Fruit fly (Drosophila melanogaster) whole organism, embryonic: Measurements from ENCODE around the gene CG31816.

Experiments used
- Ada2b ChIP-seq: fragments of 200-800 bp; sonication (Bioruptor generic); IDR thresholded peaks from 2 replicates; pipeline ENCODE4 v1.3.6; 2022; ENCODE audit warnings: missing biosample characterization, missing genetic modification characterization
- Antp ChIP-seq: fragments of 200-800 bp; sonication (Bioruptor generic); optimal IDR thresholded peaks from 3 replicates; lab custom pipeline; 2016; ENCODE audit warnings: missing biosample characterization, missing genetic modification characterization
- Asciz ChIP-seq: fragments of 200-800 bp; sonication (Bioruptor generic); optimal IDR thresholded peaks from 2 replicates; lab custom pipeline; 2017; ENCODE audit warnings: missing biosample characterization, mild to moderate bottlenecking, missing genetic modification characterization, missing genetic modification reagents
- CG10431 ChIP-seq: fragments of 200-800 bp; sonication (Bioruptor generic); optimal IDR thresholded peaks from 3 replicates; lab custom pipeline; 2018; ENCODE audit warnings: missing biosample characterization, mild to moderate bottlenecking, missing genetic modification characterization
- CG10654 ChIP-seq: fragments of 200-800 bp; sonication (Bioruptor generic); optimal IDR thresholded peaks from 2 replicates; lab custom pipeline; 2016; ENCODE audit warnings: missing biosample characterization, missing genetic modification characterization
- CG12236 ChIP-seq: fragments of 200-800 bp; sonication (Bioruptor generic); optimal IDR thresholded peaks from 2 replicates; lab custom pipeline; 2016; ENCODE audit warnings: missing biosample characterization, missing genetic modification characterization
- CG12391 ChIP-seq: fragments of 200-800 bp; sonication (Bioruptor generic); optimal IDR thresholded peaks from 3 replicates; lab custom pipeline; 2018; ENCODE audit warnings: missing biosample characterization, mild to moderate bottlenecking, missing genetic modification characterization, moderate library complexity
- CG13624 ChIP-seq: fragments of 200-800 bp; sonication (Bioruptor generic); optimal IDR thresholded peaks from 2 replicates; lab custom pipeline; 2016; ENCODE audit warnings: missing biosample characterization, missing genetic modification characterization
- CG15011 ChIP-seq: fragments of 200-800 bp; sonication (Bioruptor generic); optimal IDR thresholded peaks from 3 replicates; lab custom pipeline; 2018; ENCODE audit warnings: missing biosample characterization, mild to moderate bottlenecking, missing genetic modification characterization
- CG1603 ChIP-seq: fragments of 200-800 bp; sonication (Bioruptor generic); optimal IDR thresholded peaks from 2 replicates; lab custom pipeline; 2019; ENCODE audit warnings: missing biosample characterization, mild to moderate bottlenecking, missing genetic modification characterization, moderate library complexity
- CG16779 ChIP-seq: fragments of 200-800 bp; sonication (Bioruptor generic); IDR thresholded peaks from 2 replicates; pipeline ENCODE4 v1.3.6; 2022; ENCODE audit warnings: missing biosample characterization, missing genetic modification characterization
- CG17186 ChIP-seq: fragments of 200-800 bp; sonication (Bioruptor generic); optimal IDR thresholded peaks from 3 replicates; lab custom pipeline; 2017; ENCODE audit warnings: missing biosample characterization, missing genetic modification reagents, missing genetic modification characterization
- CG1832 ChIP-seq: fragments of 200-800 bp; sonication (Bioruptor generic); optimal IDR thresholded peaks from 2 replicates; lab custom pipeline; 2017; ENCODE audit warnings: missing biosample characterization, mild to moderate bottlenecking, missing genetic modification characterization, inconsistent platforms
- CG2199 ChIP-seq: fragments of 200-800 bp; sonication (Bioruptor generic); IDR thresholded peaks from 3 replicates; pipeline ENCODE4 v1.3.6; 2022; ENCODE audit warnings: missing biosample characterization, missing genetic modification characterization
- CG30020 ChIP-seq: fragments of 200-800 bp; optimal IDR thresholded peaks from 2 replicates; lab custom pipeline; 2019; ENCODE audit warnings: missing biosample characterization, mild to moderate bottlenecking, missing genetic modification characterization, moderate library complexity
- CG9727 ChIP-seq: fragments of 200-800 bp; sonication (Bioruptor generic); optimal IDR thresholded peaks from 3 replicates; lab custom pipeline; 2017; ENCODE audit warnings: missing biosample characterization, mild to moderate bottlenecking, missing genetic modification characterization
- CG9817 ChIP-seq: fragments of 200-800 bp; sonication (Bioruptor generic); optimal IDR thresholded peaks from 2 replicates; lab custom pipeline; 2018; ENCODE audit warnings: missing biosample characterization, mild to moderate bottlenecking, missing genetic modification characterization, moderate library complexity
- CkIIα-i1 ChIP-seq: fragments of 200-800 bp; sonication (Bioruptor generic); IDR thresholded peaks from 2 replicates; pipeline ENCODE4 v1.3.6; 2022; ENCODE audit warnings: missing biosample characterization, missing genetic modification characterization
- Drgx ChIP-seq: fragments of 200-800 bp; sonication (Bioruptor generic); IDR thresholded peaks from 2 replicates; pipeline ENCODE4 v1.3.6; 2022; ENCODE audit warnings: missing biosample characterization, missing genetic modification characterization
- GATAe ChIP-seq: fragments of 200-800 bp; sonication (Bioruptor generic); conservative IDR thresholded peaks from 2 replicates; pipeline ENCODE4 v1.3.6; 2022; ENCODE audit warnings: missing biosample characterization, missing genetic modification characterization
- Lhr ChIP-seq: fragments of 200-800 bp; sonication (Bioruptor generic); optimal IDR thresholded peaks from 3 replicates; lab custom pipeline; 2017; ENCODE audit warnings: mild to moderate bottlenecking, missing biosample characterization, missing genetic modification reagents, missing genetic modification characterization
- Mad ChIP-seq: fragments of 200-800 bp; sonication (Bioruptor generic); optimal IDR thresholded peaks from 2 replicates; lab custom pipeline; 2016; ENCODE audit warnings: missing biosample characterization, missing genetic modification characterization
- Med ChIP-seq: fragments of 200-800 bp; sonication (Bioruptor generic); peaks from one replicate; lab custom pipeline; 2016; ENCODE audit warnings: missing biosample characterization, missing genetic modification characterization, mild to moderate bottlenecking, inconsistent platforms, moderate library complexity
- Meics ChIP-seq: fragments of 200-800 bp; sonication (Bioruptor generic); optimal IDR thresholded peaks from 2 replicates; lab custom pipeline; 2017; ENCODE audit warnings: missing biosample characterization, mild to moderate bottlenecking, missing genetic modification characterization
- Nf-YA ChIP-seq: fragments of 200-800 bp; sonication (Bioruptor generic); IDR thresholded peaks from 2 replicates; pipeline ENCODE4 v1.3.6; 2022; ENCODE audit warnings: missing biosample characterization, missing genetic modification characterization
- Ptx1 ChIP-seq: fragments of 200-800 bp; sonication (Bioruptor generic); IDR thresholded peaks from 2 replicates; pipeline ENCODE4 v1.3.6; 2022; ENCODE audit warnings: missing biosample characterization, missing genetic modification characterization
- Ravus ChIP-seq: fragments of 200-800 bp; sonication (Bioruptor generic); IDR thresholded peaks from 2 replicates; pipeline ENCODE4 v1.3.6; 2022; ENCODE audit warnings: missing biosample characterization, missing genetic modification characterization
- Rx ChIP-seq: fragments of 200-800 bp; sonication (Bioruptor generic); IDR thresholded peaks from 2 replicates; pipeline ENCODE4 v1.3.6; 2022; ENCODE audit warnings: missing biosample characterization, missing genetic modification characterization
- YL-1 ChIP-seq: fragments of 200-800 bp; sonication (Bioruptor generic); optimal IDR thresholded peaks from 3 replicates; lab custom pipeline; 2017; ENCODE audit warnings: missing biosample characterization, mild to moderate bottlenecking, missing genetic modification characterization
- al ChIP-seq: fragments of 200-800 bp; sonication (Bioruptor generic); IDR thresholded peaks from 2 replicates; pipeline ENCODE4 v1.3.6; 2022; ENCODE audit warnings: missing biosample characterization, missing genetic modification characterization
- ash1 ChIP-seq: fragments of 200-800 bp; sonication (Bioruptor generic); optimal IDR thresholded peaks from 2 replicates; lab custom pipeline; 2018; ENCODE audit warnings: missing biosample characterization, mild to moderate bottlenecking, missing genetic modification characterization
- bigmax ChIP-seq: fragments of 200-800 bp; sonication (Bioruptor generic); optimal IDR thresholded peaks from 2 replicates; lab custom pipeline; 2018; ENCODE audit warnings: missing biosample characterization, mild to moderate bottlenecking, missing genetic modification characterization
- cad ChIP-seq: fragments of >200 bp; optimal IDR thresholded peaks from 2 replicates; lab custom pipeline; 2017; ENCODE audit warnings: missing biosample characterization, missing genetic modification characterization
- cg ChIP-seq: fragments of 200-800 bp; sonication (Bioruptor generic); optimal IDR thresholded peaks from 3 replicates; lab custom pipeline; 2019; ENCODE audit warnings: missing biosample characterization, mild to moderate bottlenecking, missing genetic modification characterization, moderate library complexity
- ci ChIP-seq: fragments of 200-800 bp; sonication (Bioruptor generic); IDR thresholded peaks from 3 replicates; pipeline ENCODE4 v1.3.6; 2022; ENCODE audit warnings: missing biosample characterization, missing genetic modification characterization
- dati ChIP-seq: fragments of 200-800 bp; sonication (Bioruptor generic); IDR thresholded peaks from 2 replicates; pipeline ENCODE4 v1.3.6; 2022; ENCODE audit warnings: missing biosample characterization, missing genetic modification characterization
- esg ChIP-seq: fragments of 200-800 bp; sonication (Bioruptor generic); conservative IDR thresholded peaks from 2 replicates; pipeline ENCODE4 v1.3.6; 2022; ENCODE audit warnings: missing biosample characterization, missing genetic modification characterization
- eve ChIP-seq, 2 experiments: fragments of >200 bp; optimal IDR thresholded peaks; 2 replicates each; lab custom pipeline; 2017; ENCODE audit warnings: missing biosample characterization in 2 of 2, missing genetic modification characterization in 2 of 2
- fru ChIP-seq: fragments of >200 bp; optimal IDR thresholded peaks from 2 replicates; lab custom pipeline; 2017
- grn ChIP-seq: fragments of 200-800 bp; sonication (Bioruptor generic); optimal IDR thresholded peaks from 3 replicates; lab custom pipeline; 2017; ENCODE audit warnings: missing biosample characterization, missing genetic modification characterization
- knrl ChIP-seq: fragments of 200-800 bp; sonication (Bioruptor generic); IDR thresholded peaks from 3 replicates; pipeline ENCODE4 v1.3.6; 2022; ENCODE audit warnings: missing biosample characterization, missing genetic modification characterization; ENCODE audit not compliant: partially characterized antibody
- mirr ChIP-seq: fragments of 200-800 bp; sonication (Bioruptor generic); optimal IDR thresholded peaks from 3 replicates; lab custom pipeline; 2018; ENCODE audit warnings: missing biosample characterization, mild to moderate bottlenecking, missing genetic modification characterization
- nerfin-2 ChIP-seq: fragments of 200-800 bp; sonication (Bioruptor generic); IDR thresholded peaks from 2 replicates; pipeline ENCODE4 v1.3.6; 2022; ENCODE audit warnings: missing biosample characterization, missing genetic modification characterization; ENCODE audit not compliant: partially characterized antibody
- oc ChIP-seq: fragments of 200-800 bp; sonication (Bioruptor generic); optimal IDR thresholded peaks from 2 replicates; lab custom pipeline; 2018; ENCODE audit warnings: missing biosample characterization, mild to moderate bottlenecking, missing genetic modification characterization, moderate library complexity
- pnt ChIP-seq: fragments of 200-800 bp; sonication (Bioruptor generic); optimal IDR thresholded peaks from 3 replicates; lab custom pipeline; 2016; ENCODE audit warnings: missing biosample characterization, missing genetic modification characterization
- pros ChIP-seq: fragments of 200-800 bp; sonication (Bioruptor generic); optimal IDR thresholded peaks from 3 replicates; lab custom pipeline; 2019; ENCODE audit warnings: missing biosample characterization, mild to moderate bottlenecking, missing genetic modification characterization, moderate library complexity
- sob ChIP-seq: fragments of 200-800 bp; sonication (Bioruptor generic); IDR thresholded peaks from 2 replicates; pipeline ENCODE4 v1.3.6; 2022; ENCODE audit warnings: missing biosample characterization, missing genetic modification characterization
- tin ChIP-seq: fragments of 200-800 bp; sonication (Bioruptor generic); optimal IDR thresholded peaks from 3 replicates; lab custom pipeline; 2016; ENCODE audit warnings: missing biosample characterization, missing genetic modification characterization
- tna ChIP-seq: fragments of 200-800 bp; sonication (Bioruptor generic); IDR thresholded peaks from 2 replicates; pipeline ENCODE4 v1.3.6; 2022; ENCODE audit warnings: missing biosample characterization, missing genetic modification characterization; ENCODE audit not compliant: partially characterized antibody
- zf30C ChIP-seq: fragments of 200-800 bp; sonication (Bioruptor generic); optimal IDR thresholded peaks from 3 replicates; lab custom pipeline; 2018; ENCODE audit warnings: missing biosample characterization, mild to moderate bottlenecking, missing genetic modification characterization

CG31816 gene

dm6 chr2L:16532702-16533385, 9.5 kb upstream of the CG31816 start, which contains the start of gene CG5953 (continued):
- TF ChIP-seq oc = peak; percentile 96
- TF ChIP-seq CG17186 = peak; percentile 83
- TF ChIP-seq CG12391 = peak; percentile 98
- peak; percentile 89 for TF ChIP-seq pnt (GFP tag; lab: Kevin White, UChicago)
- TF ChIP-seq tin (GFP tag; lab: Kevin White, UChicago) = peak; percentile 90
- peak; percentile 93 for TF ChIP-seq Rx
- TF ChIP-seq eve (GFP tag; optimal IDR thresholded peaks at IDR 0.05; lab: Kevin White, UChicago) = peak in 1 of 2 experiments; percentile 98
- TF ChIP-seq Nf-YA (GFP tag; lab: Robert Waterston, UW) = peak; percentile 92
- TF ChIP-seq cad (GFP tag; lab: Kevin White, UChicago) = no peak
- peak; percentile 97 for TF ChIP-seq ci (GFP tag; lab: Robert Waterston, UW)
- peak; percentile 90 for TF ChIP-seq CG16779 (GFP tag; lab: Robert Waterston, UW)
- peak; percentile 90 for TF ChIP-seq CG10431 (GFP tag; lab: Kevin White, UChicago)
- no peak for TF ChIP-seq cg
- peak; percentile 94 for TF ChIP-seq CG9817
- TF ChIP-seq sob (GFP tag; lab: Robert Waterston, UW) = peak; percentile 95
- TF ChIP-seq Ptx1 (GFP tag; lab: Robert Waterston, UW) = peak; percentile 98
- TF ChIP-seq Med = peak; percentile 98
- peak; percentile 98 for TF ChIP-seq Drgx
- TF ChIP-seq nerfin-2 (GFP tag; lab: Robert Waterston, UW) = no peak
- TF ChIP-seq Ravus = peak; percentile 91
- peak; percentile 92 for TF ChIP-seq al (GFP tag; lab: Robert Waterston, UW)
- TF ChIP-seq fru (lab: Kevin White, UChicago) = no peak
- no peak for TF ChIP-seq zf30C (GFP tag; lab: Kevin White, UChicago)
- TF ChIP-seq CG12236 (GFP tag; lab: Kevin White, UChicago) = peak; percentile 89
- TF ChIP-seq grn = peak; percentile 73
- peak; percentile 90 for TF ChIP-seq Lhr (GFP tag; lab: Kevin White, UChicago)
- TF ChIP-seq CG13624 (GFP tag; lab: Kevin White, UChicago) = peak; percentile 94
- TF ChIP-seq CkIIα-i1 (GFP tag; lab: Robert Waterston, UW) = 0 out of 2 replicates have a peak, but pooled peaks have one; percentile 69
- peak; percentile 82 for TF ChIP-seq YL-1 (GFP tag; lab: Kevin White, UChicago)
- TF ChIP-seq tna (GFP tag; lab: Robert Waterston, UW) = peak; percentile 57; the same call in 1 of the 2 replicates
- peak; percentile 98 for TF ChIP-seq Ada2b (GFP tag; lab: Robert Waterston, UW)
- TF ChIP-seq bigmax (GFP tag; lab: Kevin White, UChicago) = peak; percentile 44
- peak; percentile 89 for TF ChIP-seq Mad
- TF ChIP-seq dati (GFP tag; lab: Robert Waterston, UW) = peak; percentile 74
- TF ChIP-seq CG10654 (GFP tag; lab: Kevin White, UChicago) = peak; percentile 89
- peak; percentile 90 for TF ChIP-seq Antp (GFP tag; lab: Kevin White, UChicago)
- TF ChIP-seq CG1603 = peak; percentile 94
- peak; percentile 96 for TF ChIP-seq CG15011 (GFP tag; lab: Kevin White, UChicago)
- TF ChIP-seq mirr (GFP tag; lab: Kevin White, UChicago) = peak; percentile 93
- no peak for TF ChIP-seq knrl
- TF ChIP-seq esg (GFP tag; lab: Robert Waterston, UW) = peak; percentile 98
- peak; percentile 96 for TF ChIP-seq Asciz
- TF ChIP-seq CG1832 = no peak
- TF ChIP-seq ash1 = no peak
- peak; percentile 97 for TF ChIP-seq CG9727 (GFP tag; lab: Kevin White, UChicago)
- peak; percentile 71 for TF ChIP-seq CG30020
- TF ChIP-seq Meics = peak; percentile 97
- peak; percentile 80 for TF ChIP-seq pros
- peak; percentile 85 for TF ChIP-seq CG2199 (GFP tag; lab: Robert Waterston, UW)
- TF ChIP-seq GATAe (GFP tag; lab: Robert Waterston, UW) = peak; percentile 88
